Worm (Caenorhabditis elegans) whole organism, L4 larva: Measurements from ENCODE around the gene aex-4.

Source experiments
- ZK546.5 ChIP-seq, 2 experiments: sonication (generic microtip); optimal IDR thresholded peaks; 2 replicates each; lab custom pipeline; 2017; ENCODE audit warnings: missing biosample characterization in 2 of 2, missing genetic modification characterization in 2 of 2
- lsy-2 ChIP-seq, 2 experiments: fragments of 150-350 bp in 1 of 2; sonication (generic microtip) in 1 of 2; optimal IDR thresholded peaks; 2 replicates each; lab custom pipeline; 2014 to 2017; ENCODE audit warnings: missing biosample characterization in 2 of 2, missing genetic modification characterization in 2 of 2
- tra-1 ChIP-seq: fragments of 200-800 bp; sonication (Bioruptor generic); IDR thresholded peaks from 2 replicates; pipeline ENCODE4 v1.3.6; 2022; ENCODE audit warnings: missing genetic modification reagents, missing genetic modification characterization, missing compliant biosample characterization
- unc-39 ChIP-seq: sonication (generic microtip); optimal IDR thresholded peaks from 2 replicates; lab custom pipeline; 2017; ENCODE audit warnings: missing biosample characterization, missing genetic modification characterization

DNA sequence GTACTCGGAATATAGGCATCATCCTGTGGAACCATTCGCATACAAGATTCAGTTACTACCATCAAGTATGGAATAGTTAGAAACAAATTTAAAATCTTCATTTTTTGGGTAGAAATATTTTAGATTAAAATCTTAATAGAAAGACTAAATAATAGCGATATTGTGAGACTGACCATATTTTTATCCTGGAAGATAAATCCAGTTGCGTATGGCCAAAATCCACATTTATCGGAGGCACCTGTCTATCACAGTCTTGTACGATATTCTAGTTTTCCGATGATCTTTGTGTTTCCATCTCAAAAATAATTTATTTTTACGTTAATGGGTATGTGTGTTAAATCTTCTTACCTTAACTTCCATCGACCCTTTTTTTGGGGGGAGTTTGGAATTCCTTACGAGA lies 35.2 kb downstream of the aex-4 start, which contains the start of gene F47B7.3:
- no peak for TF ChIP-seq lsy-2 (tag; optimal IDR thresholded peaks at IDR 0.05; lab: Kevin White, UChicago)
- no peak for TF ChIP-seq unc-39 (tag; lab: Kevin White, UChicago)
- no peak for TF ChIP-seq ZK546.5 (tag; optimal IDR thresholded peaks at IDR 0.05; lab: Kevin White, UChicago)
- TF ChIP-seq tra-1 (GFP tag; lab: Robert Waterston, UW): no peak
